Fruit fly (Drosophila melanogaster): ENCODE data around the gene CG6428.

The CG6428 gene

DNA sequence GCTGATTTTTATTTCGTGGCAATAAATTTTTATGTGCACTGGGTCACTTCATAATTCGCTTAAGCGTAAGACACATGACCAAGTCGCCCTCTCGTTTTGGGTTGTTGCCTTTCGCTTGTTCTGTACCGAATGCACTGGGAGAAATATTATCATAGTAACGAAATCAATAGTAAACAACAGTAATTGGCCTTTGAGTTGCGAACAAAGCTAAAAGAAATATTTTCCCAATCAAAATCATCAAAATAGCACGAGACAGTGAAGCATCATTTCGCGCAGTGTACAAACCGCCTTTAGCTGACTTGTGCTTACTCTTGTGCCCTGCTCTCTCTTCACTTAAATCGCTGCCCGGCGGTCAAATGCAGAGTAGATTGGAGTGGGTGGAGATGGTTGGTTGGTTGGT, 42.4 kb upstream of the CG6428 start (continued):
- no peak for TF ChIP-seq CG14441 (GFP tag; IDR thresholded peaks at IDR 0.05)
- no peak for TF ChIP-seq CG31388 (GFP tag; optimal IDR thresholded peaks at IDR 0.05)
- TF ChIP-seq CG30431 (GFP tag; optimal IDR thresholded peaks at IDR 0.05), result peak; percentile 39
- TF ChIP-seq CG11723 (GFP tag; optimal IDR thresholded peaks at IDR 0.05), result no peak
- no peak for TF ChIP-seq Tbp (GFP tag; optimal IDR thresholded peaks at IDR 0.05)
- no peak for TF ChIP-seq D (optimal IDR thresholded peaks at IDR 0.05)
- peak; percentile 33 for TF ChIP-seq D (GFP tag; optimal IDR thresholded peaks at IDR 0.05)
- no peak for TF ChIP-seq wdn (GFP tag; IDR thresholded peaks at IDR 0.05)
- peak; percentile 25 for TF ChIP-seq CG12659 (GFP tag; optimal IDR thresholded peaks at IDR 0.05)
- TF ChIP-seq HLH54F (GFP tag; optimal IDR thresholded peaks at IDR 0.05), result peak; percentile 14
- TF ChIP-seq CG10979 (tag; optimal IDR thresholded peaks at IDR 0.05), result peak; percentile 59
- TF ChIP-seq CG34376 (GFP tag; optimal IDR thresholded peaks at IDR 0.05), result no peak
- TF ChIP-seq lab (GFP tag; optimal IDR thresholded peaks at IDR 0.05), result peak; percentile 77
- peak; percentile 36 for TF ChIP-seq Dip3 (GFP tag; optimal IDR thresholded peaks at IDR 0.05)
- peak; percentile 2 for TF ChIP-seq Asciz (GFP tag; optimal IDR thresholded peaks at IDR 0.05)
- peak; percentile 49 for TF ChIP-seq tin (GFP tag; optimal IDR thresholded peaks at IDR 0.05)
- TF ChIP-seq ind (GFP tag; optimal IDR thresholded peaks at IDR 0.05), result peak; percentile 56
- TF ChIP-seq H2.0 (GFP tag; IDR thresholded peaks at IDR 0.05), result peak; percentile 42; the same call in 1 of the 2 replicates
- TF ChIP-seq da (GFP tag; optimal IDR thresholded peaks at IDR 0.05), result no peak
- TF ChIP-seq CG4730 (GFP tag; IDR thresholded peaks at IDR 0.05), result no peak
- TF ChIP-seq sc (optimal IDR thresholded peaks at IDR 0.05), result no peak
- peak; percentile 23 for TF ChIP-seq sc (GFP tag; optimal IDR thresholded peaks at IDR 0.05)
- peak; percentile 44; the same call in 1 of the 2 replicates for TF ChIP-seq esg (GFP tag; conservative IDR thresholded peaks at IDR 0.05)
- TF ChIP-seq dimm (GFP tag; IDR thresholded peaks at IDR 0.05), result no peak
- TF ChIP-seq CTCF (GFP tag; optimal IDR thresholded peaks at IDR 0.05), result no peak
- no peak for TF ChIP-seq Doc2 (GFP tag; IDR thresholded peaks at IDR 0.05)
- no peak for TF ChIP-seq HmgD (GFP tag; optimal IDR thresholded peaks at IDR 0.05)
- TF ChIP-seq en (GFP tag; optimal IDR thresholded peaks at IDR 0.05), result no peak
- TF ChIP-seq CG13296 (GFP tag; optimal IDR thresholded peaks at IDR 0.05), result peak; percentile 8
- TF ChIP-seq CG7745 (tag; optimal IDR thresholded peaks at IDR 0.05), result no peak
- TF ChIP-seq bigmax (GFP tag; optimal IDR thresholded peaks at IDR 0.05), result no peak
- TF ChIP-seq CG12155 (GFP tag; optimal IDR thresholded peaks at IDR 0.05), result peak; percentile 14
- no peak for TF ChIP-seq sug (tag; optimal IDR thresholded peaks at IDR 0.05)
- no peak for TF ChIP-seq chinmo (GFP tag; IDR thresholded peaks at IDR 0.05; ENCODE audit: partially characterized antibody)
- TF ChIP-seq CG17359 (tag; optimal IDR thresholded peaks at IDR 0.05), result peak; percentile 62
- peak; percentile 58 for TF ChIP-seq dysf (GFP tag; IDR thresholded peaks at IDR 0.05)
- no peak for TF ChIP-seq Gsc (GFP tag; IDR thresholded peaks at IDR 0.05)
- TF ChIP-seq ftz-f1 (GFP tag; optimal IDR thresholded peaks at IDR 0.05), result no peak
- TF ChIP-seq CG18262 (tag; optimal IDR thresholded peaks at IDR 0.05), result peak; percentile 50
- TF ChIP-seq CG10431 (GFP tag; optimal IDR thresholded peaks at IDR 0.05), result no peak
- TF ChIP-seq ash1 (GFP tag; optimal IDR thresholded peaks at IDR 0.05), result no peak
- TF ChIP-seq btn (GFP tag; optimal IDR thresholded peaks at IDR 0.05), result peak; percentile 3
- TF ChIP-seq fd102C (GFP tag; optimal IDR thresholded peaks at IDR 0.05), result no peak
- TF ChIP-seq zen2 (GFP tag; IDR thresholded peaks at IDR 0.05; ENCODE audit: partially characterized antibody), result no peak
- peak; percentile 76 for TF ChIP-seq ci (GFP tag; IDR thresholded peaks at IDR 0.05)
- TF ChIP-seq cato (GFP tag; optimal IDR thresholded peaks at IDR 0.05; ENCODE audit: borderline replicate concordance), result no peak
- peak; percentile 69 for TF ChIP-seq vvl (GFP tag; IDR thresholded peaks at IDR 0.05)
- TF ChIP-seq sqz (GFP tag; optimal IDR thresholded peaks at IDR 0.05), result no peak
- TF ChIP-seq lilli (GFP tag; optimal IDR thresholded peaks at IDR 0.05), result peak; percentile 22
- no peak for TF ChIP-seq CG18011 (GFP tag; optimal IDR thresholded peaks at IDR 0.05)
- TF ChIP-seq corto (GFP tag; optimal IDR thresholded peaks at IDR 0.05), result no peak
- TF ChIP-seq CG8281 (tag; optimal IDR thresholded peaks at IDR 0.05), result peak; percentile 18
- no peak for TF ChIP-seq CG14014 (GFP tag; IDR thresholded peaks at IDR 0.05)
